Fruit fly (Drosophila melanogaster) whole organism, prepupa: ENCODE measurements around the gene msps.
A peak's percentile ranks its signal among the peaks of the same experiment; 100 is the strongest.

Source experiments
- CG10669 ChIP-seq: fragments of 200-800 bp; sonication (Bioruptor generic); optimal IDR thresholded peaks from 3 replicates; lab custom pipeline; 2018; ENCODE audit warnings: missing biosample characterization, mild to moderate bottlenecking, missing genetic modification characterization, moderate library complexity
- CG6163 ChIP-seq: fragments of 200-800 bp; sonication (Bioruptor generic); IDR thresholded peaks from 3 replicates; pipeline ENCODE4 v1.3.6; 2022; ENCODE audit warnings: missing biosample characterization, missing genetic modification characterization
- CG6808 ChIP-seq: fragments of 200-800 bp; sonication (Bioruptor generic); optimal IDR thresholded peaks from 3 replicates; lab custom pipeline; 2017; ENCODE audit warnings: missing biosample characterization, missing genetic modification characterization, mild to moderate bottlenecking, moderate library complexity, missing genetic modification reagents
- CG8632 ChIP-seq: fragments of 200-800 bp; sonication (Bioruptor generic); optimal IDR thresholded peaks from 3 replicates; lab custom pipeline; 2016; ENCODE audit warnings: missing biosample characterization, missing genetic modification characterization
- Gug ChIP-seq: fragments of 200-800 bp; sonication (Bioruptor generic); IDR thresholded peaks from 2 replicates; pipeline ENCODE4 v1.3.6; 2022; ENCODE audit warnings: missing biosample characterization, missing genetic modification characterization
- Hr39 ChIP-seq: fragments of 200-800 bp; sonication (Bioruptor generic); optimal IDR thresholded peaks from 2 replicates; lab custom pipeline; 2016; ENCODE audit warnings: missing biosample characterization, missing genetic modification characterization
- Hr4 ChIP-seq: fragments of 200-800 bp; sonication (Bioruptor generic); optimal IDR thresholded peaks from 3 replicates; lab custom pipeline; 2016; ENCODE audit warnings: missing biosample characterization, missing genetic modification characterization
- OdsH ChIP-seq: fragments of 200-800 bp; sonication (Bioruptor generic); optimal IDR thresholded peaks from 3 replicates; lab custom pipeline; 2016; ENCODE audit warnings: missing biosample characterization, missing genetic modification characterization
- Smox ChIP-seq: fragments of 200-800 bp; sonication (Bioruptor generic); optimal IDR thresholded peaks from 3 replicates; lab custom pipeline; 2016; ENCODE audit warnings: missing biosample characterization, missing genetic modification characterization
- Sox102F ChIP-seq: fragments of 200-800 bp; sonication (Bioruptor generic); optimal IDR thresholded peaks from 2 replicates; lab custom pipeline; 2016; ENCODE audit warnings: missing biosample characterization, mild to moderate bottlenecking, missing genetic modification characterization
- Sox14 ChIP-seq: fragments of 200-800 bp; sonication (Bioruptor generic); optimal IDR thresholded peaks from 3 replicates; lab custom pipeline; 2016; ENCODE audit warnings: missing biosample characterization, missing genetic modification characterization
- fd85E ChIP-seq: fragments of 200-800 bp; sonication (Bioruptor generic); optimal IDR thresholded peaks from 3 replicates; lab custom pipeline; 2016; ENCODE audit warnings: missing biosample characterization, missing genetic modification characterization
- ss ChIP-seq, 2 experiments: fragments of 200-800 bp; sonication (Bioruptor generic); optimal IDR thresholded peaks; 2 replicates in 1 of 2; 3 replicates in 1 of 2; lab custom pipeline; 2017 to 2018; ENCODE audit warnings: mild to moderate bottlenecking in 2 of 2, missing biosample characterization in 2 of 2, missing genetic modification characterization in 2 of 2, moderate library complexity in 1 of 2
- svp ChIP-seq: fragments of 200-800 bp; sonication (Bioruptor generic); peaks from one replicate; lab custom pipeline; 2016; ENCODE audit warnings: missing biosample characterization, missing genetic modification characterization

- TF ChIP-seq Sox102F (GFP tag; lab: Kevin White, UChicago) (no peak), svp (no peak), Hr39 (GFP tag; lab: Kevin White, UChicago) (no peak), CG6808 (GFP tag; lab: Kevin White, UChicago) (no peak), Gug (GFP tag; lab: Robert Waterston, UW) (no peak), fd85E (GFP tag; lab: Kevin White, UChicago) (no peak), OdsH (GFP tag; lab: Kevin White, UChicago) (no peak), CG10669 (GFP tag; lab: Kevin White, UChicago) (no peak), CG6163 (GFP tag; lab: Robert Waterston, UW) (0 out of 3 replicates have a peak, but pooled peaks have one; percentile 29), Sox14 (no peak), Smox (no peak), CG8632 (no peak), Hr4 (GFP tag; lab: Kevin White, UChicago) (no peak), ss (GFP tag; optimal IDR thresholded peaks at IDR 0.05; lab: Kevin White, UChicago) (no peak)
Observed at dm6 chr3R:16038049-16038448, 12.6 kb upstream of the msps start.
